Fruit fly (Drosophila melanogaster) whole organism, wandering third instar larva: ENCODE data around the gene mtSSB.

Experiments used
- Abd-B ChIP-seq: fragments of >200 bp; optimal IDR thresholded peaks from 2 replicates; lab custom pipeline; 2017; ENCODE audit warnings: missing biosample characterization, missing genetic modification characterization
- CG32264 ChIP-seq: fragments of 200-800 bp; sonication (Bioruptor generic); optimal IDR thresholded peaks from 2 replicates; lab custom pipeline; 2016; ENCODE audit warnings: missing biosample characterization, missing genetic modification characterization
- CG9705 ChIP-seq: fragments of 200-800 bp; sonication (Bioruptor generic); optimal IDR thresholded peaks from 2 replicates; lab custom pipeline; 2018; ENCODE audit warnings: missing biosample characterization, mild to moderate bottlenecking, missing genetic modification characterization
- CrebA ChIP-seq: fragments of 200-800 bp; sonication (Bioruptor generic); optimal IDR thresholded peaks from 2 replicates; lab custom pipeline; 2016; ENCODE audit warnings: missing biosample characterization, mild to moderate bottlenecking, missing genetic modification characterization, borderline replicate concordance
- Dfd ChIP-seq: fragments of >200 bp; optimal IDR thresholded peaks from 2 replicates; lab custom pipeline; 2017; ENCODE audit warnings: missing biosample characterization, missing genetic modification characterization
- Dif ChIP-seq: fragments of 200-275, 200-300 bp; sonication (Bioruptor generic); optimal IDR thresholded peaks from 2 replicates; lab custom pipeline; 2018; ENCODE audit warnings: missing biosample characterization, missing genetic modification characterization; ENCODE audit not compliant: partially characterized antibody
- GATAd ChIP-seq: sonication (Bioruptor generic); optimal IDR thresholded peaks from 2 replicates; lab custom pipeline; 2016; ENCODE audit warnings: missing biosample characterization, missing genetic modification characterization
- HLH106 ChIP-seq: fragments of 200-800 bp; optimal IDR thresholded peaks from 3 replicates; lab custom pipeline; 2019; ENCODE audit warnings: missing biosample characterization, mild to moderate bottlenecking, missing genetic modification characterization, moderate library complexity
- Hnf4 ChIP-seq: fragments of 200-800 bp; sonication (Bioruptor generic); optimal IDR thresholded peaks from 2 replicates; lab custom pipeline; 2016; ENCODE audit warnings: missing biosample characterization, mild to moderate bottlenecking, missing genetic modification characterization
- Hr78 ChIP-seq: fragments of >200 bp; optimal IDR thresholded peaks from 2 replicates; lab custom pipeline; 2017; ENCODE audit warnings: missing biosample characterization, missing genetic modification characterization
- Hr83 ChIP-seq: fragments of 200-300 bp; sonication (Bioruptor generic); optimal IDR thresholded peaks from 2 replicates; lab custom pipeline; 2016; ENCODE audit warnings: missing biosample characterization, mild to moderate bottlenecking, missing genetic modification characterization, moderate library complexity; ENCODE audit not compliant: poor library complexity, severe bottlenecking
- Jra ChIP-seq: sonication (Bioruptor generic); optimal IDR thresholded peaks from 2 replicates; lab custom pipeline; 2016; ENCODE audit warnings: missing biosample characterization, missing genetic modification characterization
- Mio ChIP-seq: sonication (Bioruptor generic); optimal IDR thresholded peaks from 2 replicates; lab custom pipeline; 2016; ENCODE audit warnings: missing biosample characterization, missing genetic modification characterization
- Myc ChIP-seq: fragments of >200 bp; optimal IDR thresholded peaks from 2 replicates; lab custom pipeline; 2017
- N ChIP-seq: fragments of >200 bp; optimal IDR thresholded peaks from 2 replicates; lab custom pipeline; 2018; ENCODE audit warnings: missing biosample characterization, missing external identifiers, missing genetic modification characterization
- OdsH ChIP-seq: fragments of 200-800 bp; sonication (Bioruptor generic); optimal IDR thresholded peaks from 2 replicates; lab custom pipeline; 2016; ENCODE audit warnings: missing biosample characterization, mild to moderate bottlenecking, missing genetic modification characterization
- Rel ChIP-seq, 2 experiments: fragments of 200-800 bp; sonication (Bioruptor generic) in 1 of 2; optimal IDR thresholded peaks; 2 replicates in 1 of 2; 3 replicates in 1 of 2; lab custom pipeline; 2016 to 2019; ENCODE audit warnings: mild to moderate bottlenecking in 2 of 2, missing biosample characterization in 2 of 2, missing genetic modification characterization in 2 of 2, moderate library complexity in 1 of 2
- Sp1 ChIP-seq: fragments of 200-800 bp; sonication (Bioruptor generic); optimal IDR thresholded peaks from 3 replicates; lab custom pipeline; 2019; ENCODE audit warnings: missing biosample characterization, mild to moderate bottlenecking, missing genetic modification characterization, moderate library complexity
- Vsx2 ChIP-seq: fragments of 200-300, 225-300 bp; sonication (Bioruptor generic); optimal IDR thresholded peaks from 2 replicates; lab custom pipeline; 2018; ENCODE audit warnings: missing biosample characterization, missing genetic modification characterization; ENCODE audit not compliant: partially characterized antibody
- br ChIP-seq: fragments of 200-800 bp; sonication (Bioruptor generic); optimal IDR thresholded peaks from 2 replicates; lab custom pipeline; 2016; ENCODE audit warnings: missing biosample characterization, missing genetic modification characterization
- brk ChIP-seq: fragments of 200-800 bp; sonication (Bioruptor generic); optimal IDR thresholded peaks from 2 replicates; lab custom pipeline; 2016; ENCODE audit warnings: missing biosample characterization, mild to moderate bottlenecking, missing genetic modification characterization
- dl ChIP-seq, 2 experiments: fragments of 175-275, 200-275 bp in 1 of 2; fragments of 200-275 bp in 1 of 2; sonication (Bioruptor generic); optimal IDR thresholded peaks; lab custom pipeline; 2018; ENCODE audit warnings: mild to moderate bottlenecking in 2 of 2, missing biosample characterization in 2 of 2, missing genetic modification characterization in 2 of 2, moderate library complexity in 2 of 2; ENCODE audit not compliant: partially characterized antibody in 2 of 2, insufficient read depth in 1 of 2
- dmrt93B ChIP-seq: fragments of 200-800 bp; sonication (Bioruptor generic); optimal IDR thresholded peaks from 2 replicates; lab custom pipeline; 2018; ENCODE audit warnings: missing biosample characterization, mild to moderate bottlenecking, missing genetic modification characterization
- dsf ChIP-seq: sonication (Bioruptor generic); optimal IDR thresholded peaks from 2 replicates; lab custom pipeline; 2016; ENCODE audit warnings: missing biosample characterization, missing genetic modification characterization, borderline replicate concordance
- ey ChIP-seq: fragments of 200-800 bp; sonication (Bioruptor generic); optimal IDR thresholded peaks from 2 replicates; lab custom pipeline; 2016; ENCODE audit warnings: missing biosample characterization, missing genetic modification characterization
- foxo ChIP-seq, 2 experiments: fragments of 200-800 bp; sonication (Bioruptor generic); optimal IDR thresholded peaks; 2 replicates in 1 of 2; 3 replicates in 1 of 2; lab custom pipeline; 2016 to 2017; ENCODE audit warnings: missing biosample characterization in 2 of 2, missing genetic modification characterization in 2 of 2
- fru ChIP-seq: fragments of 200-800 bp; sonication (Bioruptor generic); optimal IDR thresholded peaks from 3 replicates; lab custom pipeline; 2016; ENCODE audit warnings: missing biosample characterization, mild to moderate bottlenecking, missing genetic modification characterization
- h ChIP-seq: fragments of 200-800 bp; sonication (Bioruptor generic); optimal IDR thresholded peaks from 3 replicates; lab custom pipeline; 2016; ENCODE audit warnings: missing biosample characterization, mild to moderate bottlenecking, missing genetic modification characterization
- jim ChIP-seq: fragments of 175-275, 200-325 bp; sonication (Bioruptor generic); optimal IDR thresholded peaks from 2 replicates; lab custom pipeline; 2016; ENCODE audit warnings: missing biosample characterization, mild to moderate bottlenecking, missing genetic modification characterization
- lola ChIP-seq: fragments of >200 bp; optimal IDR thresholded peaks from 2 replicates; lab custom pipeline; 2017; ENCODE audit warnings: missing biosample characterization, missing genetic modification characterization
- pan ChIP-seq: fragments of >200 bp; optimal IDR thresholded peaks from 2 replicates; lab custom pipeline; 2017
- psq ChIP-seq: fragments of 200-800 bp; sonication (Bioruptor generic); optimal IDR thresholded peaks from 3 replicates; lab custom pipeline; 2017; ENCODE audit warnings: missing biosample characterization, mild to moderate bottlenecking, missing genetic modification characterization, moderate library complexity
- rgr ChIP-seq: fragments of 200-800 bp; sonication (Bioruptor generic); optimal IDR thresholded peaks from 3 replicates; lab custom pipeline; 2016; ENCODE audit warnings: missing biosample characterization, mild to moderate bottlenecking, missing genetic modification characterization
- sage ChIP-seq: fragments of 200-800 bp; sonication (Bioruptor generic); optimal IDR thresholded peaks from 2 replicates; lab custom pipeline; 2016; ENCODE audit warnings: missing biosample characterization, mild to moderate bottlenecking, missing genetic modification characterization
- sv ChIP-seq: fragments of 200-800 bp; sonication (Bioruptor generic); optimal IDR thresholded peaks from 3 replicates; lab custom pipeline; 2016; ENCODE audit warnings: missing biosample characterization, missing genetic modification characterization
- tai ChIP-seq: sonication (Bioruptor generic); optimal IDR thresholded peaks from 2 replicates; lab custom pipeline; 2016; ENCODE audit warnings: missing biosample characterization, missing genetic modification characterization
- usp ChIP-seq: fragments of >200 bp; optimal IDR thresholded peaks from 2 replicates; lab custom pipeline; 2017; ENCODE audit warnings: missing biosample characterization, missing genetic modification characterization
- woc ChIP-seq: sonication (Bioruptor generic); optimal IDR thresholded peaks from 2 replicates; lab custom pipeline; 2016; ENCODE audit warnings: missing biosample characterization, mild to moderate bottlenecking, missing genetic modification characterization

Gene mtSSB

DNA sequence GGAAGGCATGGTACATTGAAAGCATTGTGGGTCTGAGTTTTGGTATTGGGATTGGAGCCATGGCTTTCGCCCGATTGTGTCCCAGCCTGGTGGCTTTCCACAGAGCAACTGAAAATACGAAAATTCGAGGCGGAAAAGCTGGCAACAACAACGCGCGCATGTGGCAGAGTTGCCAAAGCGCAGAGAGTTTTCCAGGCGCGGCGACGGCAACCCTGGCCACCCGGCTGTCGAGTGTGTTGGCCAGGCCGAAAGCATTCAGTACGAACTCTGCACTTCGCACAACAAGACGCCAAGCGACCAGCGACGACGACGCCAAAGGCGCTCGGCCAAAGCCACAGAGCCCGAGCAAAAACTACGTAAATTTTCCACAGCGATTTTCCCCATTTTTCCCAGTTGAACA, 20.7 kb upstream of the mtSSB start:
- no peak for TF ChIP-seq usp
- no peak for TF ChIP-seq lola (GFP tag; lab: Kevin White, UChicago)
- TF ChIP-seq brk (GFP tag; lab: Kevin White, UChicago): no peak
- TF ChIP-seq psq (GFP tag; lab: Kevin White, UChicago): no peak
- no peak for TF ChIP-seq Myc (lab: Kevin White, UChicago)
- no peak for TF ChIP-seq Dif
- TF ChIP-seq Abd-B (GFP tag; lab: Kevin White, UChicago): no peak
- TF ChIP-seq jim (GFP tag; lab: Kevin White, UChicago): no peak
- no peak for TF ChIP-seq Vsx2 (GFP tag; lab: Kevin White, UChicago)
- no peak for TF ChIP-seq Hr83 (GFP tag; lab: Kevin White, UChicago)

DNA sequence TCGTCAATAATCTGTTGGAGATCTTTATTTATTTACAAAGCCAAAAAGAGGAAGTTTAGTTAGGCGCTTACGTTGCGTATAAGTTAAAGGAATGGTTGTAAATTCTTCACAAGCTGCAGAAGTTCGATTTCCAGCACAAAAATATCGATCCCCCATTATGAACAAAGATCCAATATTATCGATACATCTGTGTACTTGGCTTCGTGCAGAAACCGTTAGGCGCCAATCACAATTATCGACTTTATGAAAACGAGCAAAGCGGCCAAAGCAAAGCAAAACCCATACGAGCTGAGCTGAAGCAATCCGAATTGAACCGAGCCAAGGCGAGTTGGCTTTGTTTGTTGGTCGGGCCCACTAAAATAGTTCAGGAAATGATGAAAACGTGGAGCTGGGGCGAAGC, 20.3 kb upstream of the mtSSB start, which contains the start of gene tara:
Gene tara (plus strand): TSS at position 301 of the 400 bp plus-strand sequence.
- TF ChIP-seq dsf (GFP tag; lab: Kevin White, UChicago) (no peak), usp (no peak), N (GFP tag; lab: Kevin White, UChicago) (no peak), CrebA (GFP tag; lab: Kevin White, UChicago) (no peak), HLH106 (no peak), CG32264 (GFP tag; lab: Kevin White, UChicago) (no peak), Hr83 (GFP tag; lab: Kevin White, UChicago) (no peak)

DNA sequence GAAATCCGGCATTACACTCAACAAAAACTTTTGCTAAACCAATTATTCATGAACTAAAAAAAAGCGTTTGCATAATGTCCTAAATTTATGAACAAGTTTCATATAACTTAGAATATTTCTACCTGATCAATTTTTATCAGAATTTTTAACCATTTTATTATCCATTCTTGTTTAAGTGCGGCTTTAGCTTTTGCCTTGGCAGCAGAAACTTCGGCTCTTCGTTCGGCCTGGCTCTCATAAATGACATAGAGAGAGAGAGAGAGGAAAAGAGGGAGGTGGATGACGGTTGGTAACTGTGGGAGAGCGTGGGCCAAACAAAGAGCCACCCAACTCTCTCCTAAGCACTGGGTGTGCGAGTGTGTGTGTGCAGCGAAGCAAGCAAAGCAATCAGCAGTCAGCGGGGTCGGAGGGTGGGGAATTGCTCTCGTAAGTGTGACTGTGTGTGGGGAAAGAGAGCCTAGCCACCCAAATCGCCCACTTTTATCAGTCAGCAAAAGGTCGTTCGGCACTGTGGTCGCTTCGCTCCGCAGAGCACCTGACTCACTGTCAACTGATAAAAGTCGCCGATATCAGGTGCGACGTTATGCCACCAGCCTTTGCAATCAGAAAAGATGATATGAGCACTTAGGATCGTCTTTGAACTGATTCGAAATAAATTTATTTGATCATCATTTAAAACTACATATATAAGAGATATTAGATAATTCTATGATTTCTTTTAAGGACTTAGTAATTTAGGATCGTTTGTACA, 19.5 kb upstream of the mtSSB start:
- no peak for TF ChIP-seq Abd-B (GFP tag; lab: Kevin White, UChicago)
- TF ChIP-seq lola (GFP tag; lab: Kevin White, UChicago): no peak
- TF ChIP-seq Jra (GFP tag; lab: Kevin White, UChicago): peak; percentile 74
- TF ChIP-seq CrebA (GFP tag; lab: Kevin White, UChicago): no peak
- peak; percentile 88 for TF ChIP-seq CG32264 (GFP tag; lab: Kevin White, UChicago)
- peak; percentile 81 for TF ChIP-seq woc (GFP tag; lab: Kevin White, UChicago)
- TF ChIP-seq pan: no peak
- peak; percentile 73 for TF ChIP-seq tai (GFP tag; lab: Kevin White, UChicago)
- peak; percentile 79 for TF ChIP-seq psq (GFP tag; lab: Kevin White, UChicago)
- TF ChIP-seq br: peak; percentile 89
- TF ChIP-seq Hnf4 (GFP tag; lab: Kevin White, UChicago): peak; percentile 82
- TF ChIP-seq usp: no peak
- TF ChIP-seq Myc (lab: Kevin White, UChicago): no peak
- no peak for TF ChIP-seq Dfd
- TF ChIP-seq rgr (GFP tag; lab: Kevin White, UChicago): peak; percentile 93
- TF ChIP-seq Sp1: peak; percentile 85
- TF ChIP-seq Hr83 (GFP tag; lab: Kevin White, UChicago): peak; percentile 55
- no peak for TF ChIP-seq Hr78 (GFP tag; lab: Kevin White, UChicago)
- TF ChIP-seq dl (GFP tag; optimal IDR thresholded peaks at IDR 0.05; lab: Kevin White, UChicago; ENCODE audit: insufficient read depth in 1 of 2, partially characterized antibody in 2 of 2): peak; percentile 78 to 85
- TF ChIP-seq Vsx2 (GFP tag; lab: Kevin White, UChicago): peak; percentile 40
- peak; percentile 91 for TF ChIP-seq Dif
- peak; percentile 63 for TF ChIP-seq sage
- peak; percentile 30 for TF ChIP-seq GATAd
- peak; percentile 26 for TF ChIP-seq Mio (GFP tag; lab: Kevin White, UChicago)
- TF ChIP-seq CG9705 (GFP tag; lab: Kevin White, UChicago): peak; percentile 2
- TF ChIP-seq dmrt93B (GFP tag; lab: Kevin White, UChicago): peak; percentile 73
- TF ChIP-seq foxo (GFP tag; optimal IDR thresholded peaks at IDR 0.05; lab: Kevin White, UChicago): peak; percentile 74 to 91
- TF ChIP-seq brk (GFP tag; lab: Kevin White, UChicago): peak; percentile 90
- peak; percentile 91 for TF ChIP-seq OdsH (GFP tag; lab: Kevin White, UChicago)
- peak; percentile 93 for TF ChIP-seq fru (GFP tag; lab: Kevin White, UChicago)
- TF ChIP-seq sv (GFP tag; lab: Kevin White, UChicago): peak; percentile 94
- TF ChIP-seq dsf (GFP tag; lab: Kevin White, UChicago): peak; percentile 68
- TF ChIP-seq h: peak; percentile 94
- no peak for TF ChIP-seq jim (GFP tag; lab: Kevin White, UChicago)
- TF ChIP-seq HLH106: peak; percentile 81
- TF ChIP-seq ey (GFP tag; lab: Kevin White, UChicago): peak; percentile 94
- TF ChIP-seq N (GFP tag; lab: Kevin White, UChicago): peak; percentile 47
- peak; percentile 72 for TF ChIP-seq Rel (GFP tag; optimal IDR thresholded peaks at IDR 0.05; lab: Kevin White, UChicago)
- TF ChIP-seq Rel (tag; optimal IDR thresholded peaks at IDR 0.05; lab: Kevin White, UChicago): peak; percentile 79
